Worm (Caenorhabditis elegans) whole organism, L4 larva: Measurements from ENCODE around the gene fkb-6.

Source experiments
- ZK337.2 ChIP-seq: fragments of 200-800 bp; sonication (Bioruptor generic); IDR thresholded peaks from 2 replicates; pipeline ENCODE4 v1.3.6; 2022; ENCODE audit warnings: missing genetic modification reagents, missing genetic modification characterization, missing compliant biosample characterization
- fkh-10 ChIP-seq: fragments of 150-350 bp; optimal IDR thresholded peaks from 2 replicates; lab custom pipeline; 2014; ENCODE audit warnings: missing biosample characterization, missing genetic modification reagents, missing genetic modification characterization
- gei-8 ChIP-seq: fragments of 200-800 bp; sonication (Bioruptor generic); optimal IDR thresholded peaks from 2 replicates; lab custom pipeline; 2018; ENCODE audit warnings: mild to moderate bottlenecking, missing genetic modification characterization, missing compliant biosample characterization
- nhr-77 ChIP-seq: fragments of 150-350 bp; optimal IDR thresholded peaks from 2 replicates; lab custom pipeline; 2014; ENCODE audit warnings: missing biosample characterization, missing genetic modification characterization

DNA sequence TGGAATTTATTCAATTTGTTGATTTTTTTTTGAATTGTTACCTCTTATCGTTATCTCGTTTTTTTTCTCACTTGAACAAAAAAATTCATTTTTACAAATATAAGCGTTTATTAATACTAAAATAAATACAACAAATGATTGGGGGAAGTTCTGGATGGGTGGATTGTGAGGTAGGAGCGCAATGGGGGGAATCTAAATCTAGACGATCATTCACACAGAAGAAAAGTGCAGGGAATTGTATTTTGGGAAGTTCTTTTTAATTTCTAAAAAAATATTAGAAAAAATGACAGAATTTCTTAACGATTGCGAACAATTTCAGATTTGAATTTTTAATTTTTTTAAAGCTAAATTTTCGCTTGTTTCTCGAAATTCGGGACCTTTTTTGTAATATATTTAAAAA, 4.5 kb upstream of the fkb-6 start:
- TF ChIP-seq gei-8 (GFP tag; lab: Kevin White, UChicago) (no peak), nhr-77 (tag; lab: Kevin White, UChicago) (no peak), fkh-10 (GFP tag; lab: Kevin White, UChicago) (no peak), ZK337.2 (GFP tag; lab: Robert Waterston, UW) (no peak)
